Fruit fly (Drosophila melanogaster) whole organism, embryonic: ENCODE measurements around the gene CG9117.

Experiments
- ATbp ChIP-seq: fragments of 200-800 bp; sonication (Bioruptor generic); optimal IDR thresholded peaks from 2 replicates; lab custom pipeline; 2017; ENCODE audit warnings: missing biosample characterization, mild to moderate bottlenecking, missing genetic modification characterization, missing genetic modification reagents
- Atf6 ChIP-seq: fragments of 200-800 bp; sonication (Bioruptor generic); IDR thresholded peaks from 2 replicates; pipeline ENCODE4 v1.3.6; 2022; ENCODE audit warnings: missing biosample characterization, missing genetic modification characterization
- Bdp1 ChIP-seq: fragments of 200-800 bp; sonication (Bioruptor generic); optimal IDR thresholded peaks from 3 replicates; lab custom pipeline; 2016; ENCODE audit warnings: missing biosample characterization, missing genetic modification characterization
- CG1024 ChIP-seq: fragments of 200-800 bp; sonication (Bioruptor generic); IDR thresholded peaks from 2 replicates; pipeline ENCODE4 v1.3.6; 2022; ENCODE audit warnings: missing biosample characterization, missing genetic modification characterization
- CG10462 ChIP-seq: fragments of 200-800 bp; sonication (Bioruptor generic); optimal IDR thresholded peaks from 2 replicates; lab custom pipeline; 2016; ENCODE audit warnings: missing biosample characterization, missing genetic modification characterization
- CG11085 ChIP-seq: fragments of 200-800 bp; sonication (Bioruptor generic); IDR thresholded peaks from 2 replicates; pipeline ENCODE4 v1.3.6; 2022; ENCODE audit warnings: missing biosample characterization, missing genetic modification characterization
- CG1233 ChIP-seq: fragments of 200-800 bp; sonication (Bioruptor generic); optimal IDR thresholded peaks from 4 replicates; lab custom pipeline; 2018; ENCODE audit warnings: missing biosample characterization, mild to moderate bottlenecking, missing genetic modification characterization
- CG12744 ChIP-seq: fragments of 200-800 bp; sonication (Bioruptor generic); optimal IDR thresholded peaks from 2 replicates; lab custom pipeline; 2016; ENCODE audit warnings: missing biosample characterization, missing genetic modification characterization
- CG12769 ChIP-seq: fragments of 200-800 bp; sonication (Bioruptor generic); optimal IDR thresholded peaks from 2 replicates; lab custom pipeline; 2019; ENCODE audit warnings: missing biosample characterization, mild to moderate bottlenecking, missing genetic modification characterization, moderate library complexity
- CG13424 ChIP-seq: fragments of 200-800 bp; sonication (Bioruptor generic); optimal IDR thresholded peaks from 2 replicates; lab custom pipeline; 2019; ENCODE audit warnings: missing biosample characterization, mild to moderate bottlenecking, missing genetic modification characterization, moderate library complexity
- CG13894 ChIP-seq: fragments of 200-800 bp; sonication (Bioruptor generic); optimal IDR thresholded peaks from 3 replicates; lab custom pipeline; 2018; ENCODE audit warnings: missing biosample characterization, mild to moderate bottlenecking, missing genetic modification characterization, moderate library complexity
- CG14710 ChIP-seq: fragments of 200-800 bp; sonication (Bioruptor generic); optimal IDR thresholded peaks from 3 replicates; lab custom pipeline; 2019; ENCODE audit warnings: missing biosample characterization, mild to moderate bottlenecking, missing genetic modification characterization, moderate library complexity
- CG15011 ChIP-seq: fragments of 200-800 bp; sonication (Bioruptor generic); optimal IDR thresholded peaks from 3 replicates; lab custom pipeline; 2018; ENCODE audit warnings: missing biosample characterization, mild to moderate bottlenecking, missing genetic modification characterization
- CG1602 ChIP-seq: fragments of 200-800 bp; sonication (Bioruptor generic); optimal IDR thresholded peaks from 3 replicates; lab custom pipeline; 2016; ENCODE audit warnings: missing biosample characterization, missing genetic modification characterization
- CG16813 ChIP-seq: fragments of 200-800 bp; sonication (Bioruptor generic); IDR thresholded peaks from 3 replicates; pipeline ENCODE4 v1.3.6; 2022; ENCODE audit warnings: missing biosample characterization, missing genetic modification characterization; ENCODE audit not compliant: partially characterized antibody
- CG17912 ChIP-seq: fragments of 200-800 bp; sonication (Bioruptor generic); optimal IDR thresholded peaks from 2 replicates; lab custom pipeline; 2018; ENCODE audit warnings: missing biosample characterization, mild to moderate bottlenecking, missing genetic modification characterization
- CG18764 ChIP-seq: fragments of 200-800 bp; sonication (Bioruptor generic); optimal IDR thresholded peaks from 3 replicates; lab custom pipeline; 2016; ENCODE audit warnings: missing biosample characterization, missing genetic modification characterization
- CG34422 ChIP-seq: fragments of 200-800 bp; sonication (Bioruptor generic); IDR thresholded peaks from 3 replicates; pipeline ENCODE4 v1.3.6; 2022; ENCODE audit warnings: missing biosample characterization, missing genetic modification characterization
- CG4617 ChIP-seq: fragments of 200-800 bp; sonication (Bioruptor generic); optimal IDR thresholded peaks from 3 replicates; lab custom pipeline; 2016; ENCODE audit warnings: missing biosample characterization, missing genetic modification characterization, borderline replicate concordance
- CG4707 ChIP-seq: fragments of 200-800 bp; sonication (Bioruptor generic); optimal IDR thresholded peaks from 2 replicates; lab custom pipeline; 2018; ENCODE audit warnings: missing biosample characterization, mild to moderate bottlenecking, missing genetic modification characterization, moderate library complexity
- CG5180 ChIP-seq: fragments of 200-800 bp; sonication (Bioruptor generic); optimal IDR thresholded peaks from 3 replicates; lab custom pipeline; 2017; ENCODE audit warnings: missing biosample characterization, missing genetic modification characterization, mild to moderate bottlenecking, moderate library complexity, missing genetic modification reagents
- CG9215 ChIP-seq: fragments of 200-800 bp; sonication (Bioruptor generic); IDR thresholded peaks from 2 replicates; pipeline ENCODE4 v1.3.6; 2022; ENCODE audit warnings: missing biosample characterization, missing genetic modification characterization
- CG9797 ChIP-seq: fragments of 200-800 bp; sonication (Bioruptor generic); optimal IDR thresholded peaks from 3 replicates; lab custom pipeline; 2018; ENCODE audit warnings: missing biosample characterization, mild to moderate bottlenecking, missing genetic modification characterization
- CHES-1-like ChIP-seq: fragments of 200-800 bp; sonication (Bioruptor generic); optimal IDR thresholded peaks from 2 replicates; lab custom pipeline; 2016; ENCODE audit warnings: missing biosample characterization, missing genetic modification characterization
- CkIIα-i1 ChIP-seq: fragments of 200-800 bp; sonication (Bioruptor generic); IDR thresholded peaks from 2 replicates; pipeline ENCODE4 v1.3.6; 2022; ENCODE audit warnings: missing biosample characterization, missing genetic modification characterization
- Dip2 ChIP-seq: fragments of 200-800 bp; sonication (Bioruptor generic); IDR thresholded peaks from 2 replicates; pipeline ENCODE4 v1.3.6; 2022; ENCODE audit warnings: missing biosample characterization, missing genetic modification characterization
- Dp ChIP-seq: fragments of 200-800 bp; sonication (Bioruptor generic); optimal IDR thresholded peaks from 2 replicates; lab custom pipeline; 2018; ENCODE audit warnings: missing biosample characterization, mild to moderate bottlenecking, missing genetic modification characterization, moderate library complexity
- E2f2 ChIP-seq: fragments of 200-800 bp; sonication (Bioruptor generic); IDR thresholded peaks from 2 replicates; pipeline ENCODE4 v1.3.6; 2022; ENCODE audit warnings: missing biosample characterization, missing genetic modification characterization
- Elba2 ChIP-seq: fragments of 200-800 bp; sonication (Bioruptor generic); optimal IDR thresholded peaks from 3 replicates; lab custom pipeline; 2016; ENCODE audit warnings: missing biosample characterization, missing genetic modification characterization
- Ets65A ChIP-seq: fragments of 200-800 bp; sonication (Bioruptor generic); peaks from one replicate; lab custom pipeline; 2016; ENCODE audit warnings: missing biosample characterization, missing genetic modification characterization
- PHDP ChIP-seq: fragments of 200-800 bp; sonication (Bioruptor generic); optimal IDR thresholded peaks from 3 replicates; lab custom pipeline; 2018; ENCODE audit warnings: missing biosample characterization, mild to moderate bottlenecking, missing genetic modification characterization, moderate library complexity
- Ravus ChIP-seq: fragments of 200-800 bp; sonication (Bioruptor generic); IDR thresholded peaks from 2 replicates; pipeline ENCODE4 v1.3.6; 2022; ENCODE audit warnings: missing biosample characterization, missing genetic modification characterization
- Rx ChIP-seq: fragments of 200-800 bp; sonication (Bioruptor generic); IDR thresholded peaks from 2 replicates; pipeline ENCODE4 v1.3.6; 2022; ENCODE audit warnings: missing biosample characterization, missing genetic modification characterization
- Tbp ChIP-seq: fragments of >200 bp; optimal IDR thresholded peaks from 2 replicates; lab custom pipeline; 2018; ENCODE audit warnings: missing biosample characterization, missing genetic modification characterization
- Usf ChIP-seq: fragments of 200-800 bp; sonication (Bioruptor generic); optimal IDR thresholded peaks from 2 replicates; lab custom pipeline; 2017; ENCODE audit warnings: missing genotype, missing biosample characterization, missing genetic modification characterization
- Vsx1 ChIP-seq: fragments of 200-800 bp; sonication (Bioruptor generic); optimal IDR thresholded peaks from 2 replicates; lab custom pipeline; 2017; ENCODE audit warnings: missing biosample characterization, mild to moderate bottlenecking, missing genetic modification characterization, missing genetic modification reagents
- Xbp1 ChIP-seq: fragments of 200-800 bp; sonication (Bioruptor generic); optimal IDR thresholded peaks from 3 replicates; lab custom pipeline; 2016; ENCODE audit warnings: missing biosample characterization, mild to moderate bottlenecking, missing genetic modification characterization
- chif ChIP-seq, 2 experiments: fragments of 200-800 bp; sonication (Bioruptor generic); optimal IDR thresholded peaks; 3 replicates each; lab custom pipeline; 2016; ENCODE audit warnings: missing biosample characterization in 2 of 2, missing genetic modification characterization in 2 of 2
- esg ChIP-seq: fragments of 200-800 bp; sonication (Bioruptor generic); conservative IDR thresholded peaks from 2 replicates; pipeline ENCODE4 v1.3.6; 2022; ENCODE audit warnings: missing biosample characterization, missing genetic modification characterization
- gfzf ChIP-seq: fragments of 200-800 bp; sonication (Bioruptor generic); optimal IDR thresholded peaks from 2 replicates; lab custom pipeline; 2016; ENCODE audit warnings: missing biosample characterization, mild to moderate bottlenecking, missing genetic modification characterization, moderate library complexity
- h ChIP-seq: fragments of >200 bp; optimal IDR thresholded peaks from 2 replicates; lab custom pipeline; 2017
- kni ChIP-seq: fragments of 200-800 bp; sonication (Bioruptor generic); optimal IDR thresholded peaks from 3 replicates; lab custom pipeline; 2017; ENCODE audit warnings: mild to moderate bottlenecking, missing biosample characterization, missing genetic modification reagents, missing genetic modification characterization
- lbe ChIP-seq: fragments of 200-800 bp; sonication (Bioruptor generic); optimal IDR thresholded peaks from 2 replicates; lab custom pipeline; 2016; ENCODE audit warnings: missing biosample characterization, mild to moderate bottlenecking, missing genetic modification characterization
- org-1 ChIP-seq: fragments of 200-800 bp; sonication (Bioruptor generic); optimal IDR thresholded peaks from 2 replicates; lab custom pipeline; 2017; ENCODE audit warnings: missing biosample characterization, missing genetic modification characterization
- pros ChIP-seq: fragments of 200-800 bp; sonication (Bioruptor generic); optimal IDR thresholded peaks from 3 replicates; lab custom pipeline; 2019; ENCODE audit warnings: missing biosample characterization, mild to moderate bottlenecking, missing genetic modification characterization, moderate library complexity
- sens ChIP-seq: fragments of 200-800 bp; sonication (Bioruptor generic); peaks from one replicate; lab custom pipeline; 2016; ENCODE audit warnings: missing biosample characterization, missing genetic modification characterization
- slbo ChIP-seq: fragments of 200-800 bp; sonication (Bioruptor generic); IDR thresholded peaks from 2 replicates; pipeline ENCODE4 v1.3.6; 2022; ENCODE audit warnings: missing biosample characterization, missing genetic modification characterization
- tna ChIP-seq: fragments of 200-800 bp; sonication (Bioruptor generic); IDR thresholded peaks from 2 replicates; pipeline ENCODE4 v1.3.6; 2022; ENCODE audit warnings: missing biosample characterization, missing genetic modification characterization; ENCODE audit not compliant: partially characterized antibody
- trem ChIP-seq: fragments of 200-800 bp; optimal IDR thresholded peaks from 3 replicates; lab custom pipeline; 2019; ENCODE audit warnings: missing biosample characterization, mild to moderate bottlenecking, missing genetic modification characterization, moderate library complexity
- usp ChIP-seq: fragments of >200 bp; optimal IDR thresholded peaks from 2 replicates; lab custom pipeline; 2017; ENCODE audit warnings: missing biosample characterization, missing genetic modification characterization
- wek ChIP-seq: fragments of 200-800 bp; sonication (Bioruptor generic); optimal IDR thresholded peaks from 3 replicates; lab custom pipeline; 2018; ENCODE audit warnings: missing biosample characterization, mild to moderate bottlenecking, missing genetic modification characterization, moderate library complexity

Gene CG9117

dm6 chr2L:6037830-6038229, at the start of gene CG9117, which contains the start of gene CG31643 (continued):
- TF ChIP-seq CG13424 (peak; percentile 69), E2f2 (peak; percentile 28), ATbp (no peak), Dip2 (GFP tag; lab: Robert Waterston, UW) (no peak), h (lab: Kevin White, UChicago) (no peak), CG1024 (GFP tag; lab: Robert Waterston, UW) (no peak), lbe (peak; percentile 55), CG13894 (no peak), CG12769 (tag; lab: Kevin White, UChicago) (no peak), pros (GFP tag; lab: Kevin White, UChicago) (no peak), CG14710 (peak; percentile 88), CG5180 (GFP tag; lab: Kevin White, UChicago) (no peak), CG1233 (GFP tag; lab: Kevin White, UChicago) (peak; percentile 30), CG1602 (peak; percentile 10), CG4707 (GFP tag; lab: Kevin White, UChicago) (no peak), chif (GFP tag; optimal IDR thresholded peaks at IDR 0.05; lab: Kevin White, UChicago) (peak in 1 of 2 experiments; percentile 31), Dp (no peak), CG11085 (GFP tag; lab: Robert Waterston, UW) (no peak), CG12744 (GFP tag; lab: Kevin White, UChicago) (peak; percentile 53), tna (GFP tag; lab: Robert Waterston, UW) (no peak), kni (GFP tag; lab: Kevin White, UChicago) (peak; percentile 45), wek (GFP tag; lab: Kevin White, UChicago) (no peak), slbo (GFP tag; lab: Robert Waterston, UW) (no peak; the same call in 1 of the 2 replicates), trem (tag; lab: Kevin White, UChicago) (peak; percentile 99), Ets65A (GFP tag; lab: Kevin White, UChicago) (peak; percentile 91), CG4617 (GFP tag; lab: Kevin White, UChicago) (peak; percentile 51), Vsx1 (GFP tag; lab: Kevin White, UChicago) (no peak), gfzf (peak; percentile 16), CG9215 (GFP tag; lab: Robert Waterston, UW) (no peak), Xbp1 (GFP tag; lab: Kevin White, UChicago) (peak; percentile 68), org-1 (GFP tag; lab: Kevin White, UChicago) (no peak), Ravus (GFP tag; lab: Robert Waterston, UW) (no peak), CHES-1-like (peak; percentile 70), usp (GFP tag; lab: Kevin White, UChicago) (no peak), sens (peak; percentile 97), CG16813 (GFP tag; lab: Robert Waterston, UW) (no peak), Usf (GFP tag; lab: Kevin White, UChicago) (no peak), PHDP (tag; lab: Kevin White, UChicago) (peak; percentile 66), CG18764 (GFP tag; lab: Kevin White, UChicago) (peak; percentile 41), esg (GFP tag; lab: Robert Waterston, UW) (0 out of 2 replicates have a peak, but pooled peaks have one; percentile 7), Elba2 (GFP tag; lab: Kevin White, UChicago) (peak; percentile 10), Atf6 (GFP tag; lab: Robert Waterston, UW) (peak; percentile 52; the same call in 1 of the 2 replicates), CG10462 (GFP tag; lab: Kevin White, UChicago) (peak; percentile 13), CkIIα-i1 (no peak), Tbp (GFP tag; lab: Kevin White, UChicago) (no peak), CG17912 (GFP tag; lab: Kevin White, UChicago) (peak; percentile 12), Rx (GFP tag; lab: Robert Waterston, UW) (no peak), CG15011 (GFP tag; lab: Kevin White, UChicago) (no peak), Bdp1 (GFP tag; lab: Kevin White, UChicago) (peak; percentile 29), CG9797 (GFP tag; lab: Kevin White, UChicago) (no peak), CG34422 (peak; percentile 63; the same call in 1 of the 3 replicates)
